Worm (Caenorhabditis elegans): ENCODE results near the gene clec-167.

clec-167 gene

DNA sequence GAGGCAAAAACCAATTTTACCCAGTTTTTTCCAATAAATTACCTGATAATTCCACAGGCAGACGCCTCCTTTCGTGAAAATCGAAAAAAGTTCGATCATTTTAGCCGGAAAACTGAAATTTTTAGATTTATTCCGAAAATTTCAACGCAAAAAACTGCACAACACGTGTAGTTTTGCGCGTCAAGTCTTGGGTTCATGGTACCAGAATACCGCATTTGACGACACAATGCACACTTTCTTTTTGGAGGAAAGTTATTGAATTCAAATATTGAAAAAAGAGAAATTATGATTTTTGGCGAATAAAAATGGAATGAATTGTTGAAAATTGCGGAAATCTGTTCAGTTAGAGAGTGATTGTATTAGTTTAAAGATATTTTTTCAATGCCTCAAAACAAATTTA is 15.8 kb downstream of the clec-167 start, which contains the start of gene F38A1.8:
TSS of gene F38A1.8 (minus strand) at position 167 of the 400 bp plus-strand sequence.
- 0 out of 2 replicates have a peak, but pooled peaks have one; percentile 41 for TF ChIP-seq ztf-23 (GFP tag; IDR thresholded peaks at IDR 0.05)
- TF ChIP-seq ref-1 (GFP tag; conservative IDR thresholded peaks at IDR 0.05), result no peak
- TF ChIP-seq T22C8.4 (GFP tag; IDR thresholded peaks at IDR 0.05), result no peak
- no peak for TF ChIP-seq med-1 (GFP tag; optimal IDR thresholded peaks at IDR 0.05; ENCODE audit: insufficient read depth)
- TF ChIP-seq tab-1 (GFP tag; IDR thresholded peaks at IDR 0.05), result no peak
- TF ChIP-seq flt-1 (GFP tag; IDR thresholded peaks at IDR 0.05), result no peak

DNA sequence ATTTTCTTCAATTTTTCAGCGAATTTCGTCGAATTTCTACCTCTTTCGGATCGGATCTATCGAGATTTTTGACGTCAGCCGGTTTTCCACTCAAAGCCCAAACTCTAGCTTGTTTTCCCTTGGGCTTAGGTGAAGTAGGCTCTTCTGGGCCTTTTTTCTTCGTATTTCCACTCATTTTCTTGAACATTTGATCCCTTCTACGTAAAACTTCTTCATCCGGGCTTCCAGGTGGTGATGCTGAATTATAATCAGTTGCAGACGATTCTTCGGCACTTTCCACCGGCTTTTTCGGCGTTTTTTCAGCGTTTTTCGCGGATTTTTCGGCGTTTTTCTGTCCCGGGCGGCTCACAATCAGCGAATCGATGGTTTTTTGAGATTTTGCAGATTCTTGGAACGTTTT is 17.4 kb downstream of the clec-167 start:
- TF ChIP-seq cog-1 (tag; optimal IDR thresholded peaks at IDR 0.05), result no peak
- TF ChIP-seq tab-1 (GFP tag; IDR thresholded peaks at IDR 0.05), result no peak
- no peak for TF ChIP-seq ztf-29 (GFP tag; IDR thresholded peaks at IDR 0.05)
- no peak for TF ChIP-seq ref-1 (GFP tag; conservative IDR thresholded peaks at IDR 0.05)
- no peak for TF ChIP-seq med-1 (GFP tag; optimal IDR thresholded peaks at IDR 0.05; ENCODE audit: insufficient read depth)
- no peak for TF ChIP-seq ztf-23 (GFP tag; IDR thresholded peaks at IDR 0.05)
- no peak for TF ChIP-seq klf-2 (GFP tag; conservative IDR thresholded peaks at IDR 0.05)
- TF ChIP-seq flt-1 (GFP tag; IDR thresholded peaks at IDR 0.05), result no peak
- no peak for TF ChIP-seq T22C8.4 (GFP tag; IDR thresholded peaks at IDR 0.05)

DNA sequence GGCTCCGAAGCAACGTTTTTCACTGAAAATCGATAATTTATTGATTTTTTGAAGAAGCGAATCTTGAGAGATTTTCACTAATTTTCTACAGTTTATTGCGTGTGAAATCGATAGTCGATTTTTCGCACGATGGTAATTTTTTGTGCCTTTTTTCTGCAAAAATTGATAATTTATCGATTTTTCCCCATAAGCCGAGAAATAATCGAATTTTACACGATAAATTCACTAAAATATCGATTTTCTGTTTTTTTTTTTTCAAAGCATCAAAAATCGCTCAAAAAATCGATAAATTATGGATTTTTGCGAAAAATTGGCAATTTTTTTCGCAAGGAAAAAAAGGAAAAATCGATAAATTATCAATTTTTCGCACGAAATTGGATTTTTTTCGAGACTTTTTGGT is 19.7 kb downstream of the clec-167 start:
- peak; percentile 67 for TF ChIP-seq T22C8.4 (GFP tag; IDR thresholded peaks at IDR 0.05)
- TF ChIP-seq cog-1 (tag; optimal IDR thresholded peaks at IDR 0.05), result no peak

DNA sequence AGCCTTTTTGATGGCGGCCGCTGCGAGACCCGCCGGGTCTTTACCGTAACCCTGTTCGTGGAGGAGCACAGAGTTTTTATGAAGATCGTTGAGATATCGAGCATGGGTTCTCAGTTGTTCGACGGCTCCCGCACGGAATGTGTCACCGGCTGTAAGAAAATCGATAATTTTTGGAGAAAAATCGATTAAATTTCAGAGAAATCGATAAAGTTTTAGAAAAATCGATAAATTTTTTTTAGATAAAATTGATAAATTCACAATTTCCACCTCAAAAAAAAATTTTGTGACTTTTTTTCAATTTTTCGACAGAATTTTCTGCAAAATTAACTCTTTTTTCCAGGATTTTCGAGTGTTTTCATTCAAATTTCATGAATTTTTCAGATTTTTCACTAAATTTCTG is 20.8 kb downstream of the clec-167 start:
- TF ChIP-seq flt-1 (GFP tag; IDR thresholded peaks at IDR 0.05), result no peak
- peak; percentile 56 for TF ChIP-seq T22C8.4 (GFP tag; IDR thresholded peaks at IDR 0.05)
- no peak for TF ChIP-seq ref-1 (GFP tag; conservative IDR thresholded peaks at IDR 0.05)

DNA sequence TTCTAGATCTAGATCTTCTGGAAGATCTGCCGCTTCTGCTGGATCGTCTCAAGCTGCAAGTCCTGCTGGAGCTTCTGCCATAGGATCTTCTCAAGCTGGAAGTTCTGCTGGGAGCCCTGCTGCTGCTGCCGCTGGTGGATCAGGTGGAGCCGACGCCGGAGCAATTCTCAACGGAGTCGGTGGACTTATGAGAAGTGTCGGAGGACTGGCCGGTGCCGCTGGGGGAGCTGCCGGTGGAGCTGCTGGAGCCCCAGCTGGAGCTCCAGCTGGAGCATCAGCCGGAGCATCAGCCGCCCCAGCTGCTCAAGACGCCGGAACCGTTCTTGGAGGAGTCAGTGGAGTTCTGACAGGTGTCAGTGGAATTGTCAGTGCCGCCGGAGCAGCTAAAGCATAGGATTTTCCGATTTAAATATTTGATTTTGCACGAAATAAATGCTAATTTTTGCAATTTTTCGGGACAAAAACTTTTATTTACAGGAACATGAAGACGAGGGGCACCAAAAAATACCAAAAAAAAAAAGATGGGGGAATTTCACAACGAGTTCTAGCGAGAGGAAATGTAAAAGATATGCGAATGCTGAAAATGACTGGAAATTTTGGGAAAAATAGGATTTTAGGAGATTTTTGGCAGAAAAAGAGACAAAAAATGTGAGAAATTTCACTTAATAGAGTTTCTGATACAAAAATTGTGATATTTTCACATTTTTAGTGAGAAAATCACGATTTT is 22.9 kb downstream of the clec-167 start:
- TF ChIP-seq ztf-23 (GFP tag; IDR thresholded peaks at IDR 0.05) (no peak), cog-1 (tag; optimal IDR thresholded peaks at IDR 0.05) (no peak), flt-1 (GFP tag; IDR thresholded peaks at IDR 0.05) (no peak), ref-1 (GFP tag; conservative IDR thresholded peaks at IDR 0.05) (no peak), med-1 (GFP tag; optimal IDR thresholded peaks at IDR 0.05; ENCODE audit: insufficient read depth) (no peak), klf-2 (GFP tag; conservative IDR thresholded peaks at IDR 0.05) (no peak), T22C8.4 (GFP tag; IDR thresholded peaks at IDR 0.05) (no peak), tab-1 (GFP tag; IDR thresholded peaks at IDR 0.05) (no peak), ztf-29 (GFP tag; IDR thresholded peaks at IDR 0.05) (no peak)

DNA sequence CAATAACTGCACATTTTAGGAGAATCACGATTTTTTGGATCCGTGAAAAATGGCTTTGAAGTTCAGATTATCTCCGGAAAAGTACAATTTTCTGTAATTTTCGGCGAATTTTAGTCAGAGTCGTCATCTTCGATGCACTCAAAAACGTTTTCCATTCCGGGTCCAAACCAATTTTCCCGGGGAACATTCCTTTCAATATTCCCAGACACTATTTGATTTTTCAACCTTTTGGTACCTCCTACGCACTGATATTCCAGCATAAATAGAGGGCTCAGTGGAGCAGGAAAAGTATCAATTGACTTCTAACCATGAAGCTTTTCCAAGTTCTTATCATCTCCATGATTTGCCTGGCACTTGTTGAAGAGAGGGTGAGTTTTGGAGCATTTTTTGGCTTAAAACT is 23.9 kb downstream of the clec-167 start, which contains the start of gene W09G12.6:
TSS of gene W09G12.6 (plus strand) at position 301 of the 400 bp plus-strand sequence.
- no peak for TF ChIP-seq cog-1 (tag; optimal IDR thresholded peaks at IDR 0.05)
- no peak for TF ChIP-seq tab-1 (GFP tag; IDR thresholded peaks at IDR 0.05)
- TF ChIP-seq klf-2 (GFP tag; conservative IDR thresholded peaks at IDR 0.05), result no peak
- TF ChIP-seq ztf-29 (GFP tag; IDR thresholded peaks at IDR 0.05), result no peak
- TF ChIP-seq ref-1 (GFP tag; conservative IDR thresholded peaks at IDR 0.05), result no peak
- TF ChIP-seq flt-1 (GFP tag; IDR thresholded peaks at IDR 0.05), result no peak
- no peak for TF ChIP-seq ztf-23 (GFP tag; IDR thresholded peaks at IDR 0.05)

DNA sequence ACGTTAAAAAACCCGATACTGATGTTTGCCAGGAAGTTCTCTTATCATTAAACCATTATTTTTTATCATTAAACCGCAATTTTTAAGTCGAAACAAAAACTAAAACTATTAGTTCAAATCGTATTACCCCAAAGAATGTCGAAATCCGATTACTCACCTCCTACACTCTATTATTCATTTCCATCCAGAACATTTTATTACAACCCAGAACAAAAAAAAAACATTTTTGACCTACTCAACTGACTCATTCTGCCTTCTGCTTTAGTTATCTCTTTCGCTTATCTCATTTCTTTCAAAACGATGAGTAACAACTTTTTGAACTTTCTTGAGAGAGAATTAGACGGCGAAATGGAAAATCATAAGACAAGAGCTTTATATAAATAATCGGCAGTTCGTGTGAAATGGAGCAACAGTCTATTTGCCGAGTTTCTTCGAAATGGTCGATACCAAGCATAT is 26.8 kb downstream of the clec-167 start, which contains the start of gene W09G12.7:
TSS of gene W09G12.7 (plus strand) at position 406 of the 456 bp plus-strand sequence.
- TF ChIP-seq klf-2 (GFP tag; conservative IDR thresholded peaks at IDR 0.05) (no peak), flt-1 (GFP tag; IDR thresholded peaks at IDR 0.05) (no peak), T22C8.4 (GFP tag; IDR thresholded peaks at IDR 0.05) (no peak), ztf-29 (GFP tag; IDR thresholded peaks at IDR 0.05) (no peak), ref-1 (GFP tag; conservative IDR thresholded peaks at IDR 0.05) (no peak), med-1 (GFP tag; optimal IDR thresholded peaks at IDR 0.05; ENCODE audit: insufficient read depth) (no peak), tab-1 (GFP tag; IDR thresholded peaks at IDR 0.05) (no peak), ztf-23 (GFP tag; IDR thresholded peaks at IDR 0.05) (no peak), cog-1 (tag; optimal IDR thresholded peaks at IDR 0.05) (no peak)

DNA sequence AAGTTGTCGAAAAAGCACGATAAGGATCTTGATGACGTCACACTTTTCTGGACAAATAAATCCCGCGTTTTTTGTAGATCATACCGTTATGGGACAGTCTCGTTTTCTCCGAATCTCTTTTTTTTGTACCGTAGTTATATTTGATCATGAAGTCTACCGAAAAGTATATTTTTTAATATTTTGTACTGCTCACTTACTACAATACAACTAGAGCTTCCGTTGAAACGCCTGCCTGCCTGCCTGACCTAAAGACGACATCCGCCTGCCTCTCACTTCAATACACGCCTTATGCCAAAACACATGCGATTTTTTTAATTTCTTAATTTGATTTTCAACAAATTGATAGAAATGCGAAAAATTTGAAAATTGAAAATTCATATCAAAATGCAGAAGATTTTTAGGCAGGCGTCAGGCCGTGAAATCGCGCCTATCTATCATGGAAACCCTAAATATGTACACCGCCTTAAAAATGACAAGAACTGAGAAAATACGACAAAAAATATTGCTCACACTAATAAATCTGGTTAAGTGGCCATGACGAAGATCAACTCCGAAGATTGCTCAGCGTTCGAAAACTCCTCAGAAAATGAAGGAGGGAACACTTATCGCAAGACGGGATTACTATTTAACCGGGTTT is 29.8 kb downstream of the clec-167 start, which contains the start of gene W09G12.8:
TSS of gene W09G12.8 (plus strand) at position 587 of the 637 bp plus-strand sequence.
- TF ChIP-seq flt-1 (GFP tag; IDR thresholded peaks at IDR 0.05) (no peak), ztf-29 (GFP tag; IDR thresholded peaks at IDR 0.05) (no peak), cog-1 (tag; optimal IDR thresholded peaks at IDR 0.05) (no peak), klf-2 (GFP tag; conservative IDR thresholded peaks at IDR 0.05) (no peak), T22C8.4 (GFP tag; IDR thresholded peaks at IDR 0.05) (no peak), ztf-23 (GFP tag; IDR thresholded peaks at IDR 0.05) (no peak), med-1 (GFP tag; optimal IDR thresholded peaks at IDR 0.05; ENCODE audit: insufficient read depth) (no peak), tab-1 (GFP tag; IDR thresholded peaks at IDR 0.05) (no peak), ref-1 (GFP tag; conservative IDR thresholded peaks at IDR 0.05) (no peak)

DNA sequence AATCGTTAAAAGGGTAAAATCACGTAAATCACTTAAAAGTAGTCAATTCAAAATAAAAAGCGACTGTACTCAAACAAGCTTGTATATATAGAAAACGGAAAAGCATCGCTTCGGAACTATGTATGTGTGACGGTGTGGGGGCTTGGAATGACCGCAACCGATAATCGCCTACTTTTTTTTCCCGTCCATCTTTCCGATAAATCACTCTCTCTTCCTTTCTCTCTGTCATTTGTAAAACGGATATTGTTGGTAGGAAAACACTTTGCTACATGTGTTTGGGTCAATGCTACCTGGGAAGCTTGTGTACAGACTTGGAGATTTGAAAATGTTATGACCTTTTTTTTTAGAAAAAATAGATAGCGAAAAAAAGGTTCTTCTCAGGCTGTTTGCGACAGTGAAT is 30.8 kb downstream of the clec-167 start:
- TF ChIP-seq ztf-29 (GFP tag; IDR thresholded peaks at IDR 0.05) (no peak), flt-1 (GFP tag; IDR thresholded peaks at IDR 0.05) (no peak), ztf-23 (GFP tag; IDR thresholded peaks at IDR 0.05) (no peak), klf-2 (GFP tag; conservative IDR thresholded peaks at IDR 0.05) (no peak), tab-1 (GFP tag; IDR thresholded peaks at IDR 0.05) (no peak), med-1 (GFP tag; optimal IDR thresholded peaks at IDR 0.05; ENCODE audit: insufficient read depth) (no peak), ref-1 (GFP tag; conservative IDR thresholded peaks at IDR 0.05) (no peak), T22C8.4 (GFP tag; IDR thresholded peaks at IDR 0.05) (no peak), cog-1 (tag; optimal IDR thresholded peaks at IDR 0.05) (no peak)
